Fruit fly (Drosophila melanogaster): ENCODE data around the gene vri.

Gene vri

dm6 chr2L:5245363-5245892 lies 43.3 kb upstream of the vri start (continued):
- no peak for TF ChIP-seq dac (GFP tag; optimal IDR thresholded peaks at IDR 0.05)
- peak; percentile 21 for TF ChIP-seq Hr39 (GFP tag; optimal IDR thresholded peaks at IDR 0.05)
- TF ChIP-seq Blimp-1 (GFP tag; optimal IDR thresholded peaks at IDR 0.05) = no peak
- no peak for TF ChIP-seq lz (GFP tag; optimal IDR thresholded peaks at IDR 0.05)
- TF ChIP-seq Eip75B (GFP tag; optimal IDR thresholded peaks at IDR 0.05) = peak; percentile 16
- no peak for TF ChIP-seq salr (GFP tag; optimal IDR thresholded peaks at IDR 0.05)
- TF ChIP-seq Smox (GFP tag; optimal IDR thresholded peaks at IDR 0.05) = peak; percentile 38
- TF ChIP-seq CG9139 (GFP tag; optimal IDR thresholded peaks at IDR 0.05) = no peak
- no peak for TF ChIP-seq CG6854 (GFP tag; optimal IDR thresholded peaks at IDR 0.05)
- TF ChIP-seq net (GFP tag; optimal IDR thresholded peaks at IDR 0.05) = no peak
- TF ChIP-seq svp (GFP tag) = peak; percentile 69
- TF ChIP-seq OdsH (GFP tag; optimal IDR thresholded peaks at IDR 0.05) = peak; percentile 31
- TF ChIP-seq Gug (GFP tag; IDR thresholded peaks at IDR 0.05) = no peak; the same call in 1 of the 2 replicates
- TF ChIP-seq CG7368 (GFP tag; optimal IDR thresholded peaks at IDR 0.05) = peak; percentile 19
- TF ChIP-seq Ets21C (GFP tag; optimal IDR thresholded peaks at IDR 0.05) = no peak
- TF ChIP-seq Lpt (GFP tag; optimal IDR thresholded peaks at IDR 0.05) = no peak
- peak; percentile 28 for TF ChIP-seq CG3919 (GFP tag; optimal IDR thresholded peaks at IDR 0.05)
- TF ChIP-seq CG11294 (GFP tag; IDR thresholded peaks at IDR 0.05) = no peak
- TF ChIP-seq CG10669 (GFP tag; optimal IDR thresholded peaks at IDR 0.05) = no peak
- no peak for TF ChIP-seq CG15336 (GFP tag; IDR thresholded peaks at IDR 0.05)
- no peak for TF ChIP-seq fd59A (GFP tag; optimal IDR thresholded peaks at IDR 0.05)
- peak; percentile 14 for TF ChIP-seq achi (GFP tag; optimal IDR thresholded peaks at IDR 0.05)
- peak; percentile 26 for TF ChIP-seq CG31627 (GFP tag; optimal IDR thresholded peaks at IDR 0.05)
- 0 out of 3 replicates have a peak, but pooled peaks have one; percentile 16 for TF ChIP-seq CG8119 (GFP tag; IDR thresholded peaks at IDR 0.05)
- peak; percentile 14 for TF ChIP-seq CG3032 (tag; optimal IDR thresholded peaks at IDR 0.05)
- TF ChIP-seq Sox102F (GFP tag; optimal IDR thresholded peaks at IDR 0.05) = peak; percentile 40
- TF ChIP-seq CG8319 (GFP tag; optimal IDR thresholded peaks at IDR 0.05) = no peak
- peak; percentile 39 for TF ChIP-seq Met (GFP tag; optimal IDR thresholded peaks at IDR 0.05)
- TF ChIP-seq Hr38 (GFP tag; optimal IDR thresholded peaks at IDR 0.05) = no peak
- TF ChIP-seq CG1621 (tag; optimal IDR thresholded peaks at IDR 0.05) = no peak
- no peak for TF ChIP-seq fd85E (GFP tag; optimal IDR thresholded peaks at IDR 0.05)
- TF ChIP-seq topi (GFP tag; optimal IDR thresholded peaks at IDR 0.05) = peak; percentile 14
- TF ChIP-seq vri (GFP tag; optimal IDR thresholded peaks at IDR 0.05) = peak; percentile 51
- TF ChIP-seq CG11762 (GFP tag; optimal IDR thresholded peaks at IDR 0.05; ENCODE audit: insufficient read depth) = no peak
- TF ChIP-seq Sox15 (GFP tag; optimal IDR thresholded peaks at IDR 0.05) = no peak
- peak; percentile 15 for TF ChIP-seq spab (GFP tag; optimal IDR thresholded peaks at IDR 0.05)
- TF ChIP-seq CG16779 (tag; optimal IDR thresholded peaks at IDR 0.05) = no peak
- TF ChIP-seq CG10631 (GFP tag; optimal IDR thresholded peaks at IDR 0.05) = peak; percentile 27
- TF ChIP-seq CG34406 (GFP tag; optimal IDR thresholded peaks at IDR 0.05) = no peak
- no peak for TF ChIP-seq CG6276 (GFP tag; optimal IDR thresholded peaks at IDR 0.05)

- TF ChIP-seq esn (GFP tag; optimal IDR thresholded peaks at IDR 0.05) (peak; percentile 23), CG7368 (GFP tag; optimal IDR thresholded peaks at IDR 0.05) (no peak), Eip78C (GFP tag) (peak; percentile 9), Met (GFP tag; optimal IDR thresholded peaks at IDR 0.05) (peak; percentile 11), Gug (GFP tag; IDR thresholded peaks at IDR 0.05) (no peak), CG6276 (GFP tag; optimal IDR thresholded peaks at IDR 0.05) (no peak), CG11762 (GFP tag; optimal IDR thresholded peaks at IDR 0.05; ENCODE audit: insufficient read depth) (no peak), vri (GFP tag; optimal IDR thresholded peaks at IDR 0.05) (peak; percentile 52), Sox102F (GFP tag; optimal IDR thresholded peaks at IDR 0.05) (peak; percentile 6)
These were observed 41.4 kb upstream of the vri start for dm6 chr2L:5247384-5247783.
